Worm (Caenorhabditis elegans) whole organism, mixed stage, embryonic: ENCODE results near the gene nep-12.

Experiments used
- lin-13 ChIP-seq: fragments of 150-350 bp; optimal IDR thresholded peaks from 2 replicates; lab custom pipeline; 2014; ENCODE audit warnings: missing biosample characterization, missing genetic modification characterization
- mep-1 ChIP-seq: fragments of 150-350 bp; optimal IDR thresholded peaks from 2 replicates; lab custom pipeline; 2017; ENCODE audit warnings: missing biosample characterization, missing genetic modification reagents, missing genetic modification characterization, inconsistent platforms
- nhr-12 ChIP-seq: fragments of 150-350 bp; optimal IDR thresholded peaks from 2 replicates; lab custom pipeline; 2014; ENCODE audit warnings: missing biosample characterization, missing genetic modification characterization
- nhr-237 ChIP-seq: fragments of 150-350 bp; optimal IDR thresholded peaks from 2 replicates; lab custom pipeline; 2014; ENCODE audit warnings: missing biosample characterization, missing genetic modification characterization
- nhr-28 ChIP-seq: fragments of 150-350 bp; optimal IDR thresholded peaks from 2 replicates; lab custom pipeline; 2014; ENCODE audit warnings: missing biosample characterization, missing genetic modification characterization
- pha-4 ChIP-seq: fragments of 150-350 bp; optimal IDR thresholded peaks from 2 replicates; lab custom pipeline; 2018; ENCODE audit warnings: missing biosample characterization, missing genetic modification reagents, missing genetic modification characterization
- snpc-4 ChIP-seq: fragments of 150-350 bp; optimal IDR thresholded peaks from 2 replicates; lab custom pipeline; 2014; ENCODE audit warnings: missing biosample characterization, missing genetic modification characterization
- unc-39 ChIP-seq: fragments of 150-350 bp; optimal IDR thresholded peaks from 2 replicates; lab custom pipeline; 2014; ENCODE audit warnings: missing biosample characterization, missing genetic modification characterization
- unc-62 ChIP-seq: fragments of 150-350 bp; optimal IDR thresholded peaks from 2 replicates; lab custom pipeline; 2014; ENCODE audit warnings: missing biosample characterization, missing genetic modification reagents, missing genetic modification characterization
- ztf-11 ChIP-seq: fragments of 150-350 bp; optimal IDR thresholded peaks from 2 replicates; lab custom pipeline; 2014; ENCODE audit warnings: missing biosample characterization, missing genetic modification characterization

ce11 chrII:4767612-4768011 lies 16.7 kb downstream of the nep-12 start:
- TF ChIP-seq pha-4 (no peak), lin-13 (tag; lab: Kevin White, UChicago) (no peak), ztf-11 (no peak), snpc-4 (tag; lab: Kevin White, UChicago) (no peak), unc-62 (GFP tag; lab: Kevin White, UChicago) (no peak), nhr-237 (tag; lab: Kevin White, UChicago) (no peak), mep-1 (tag; lab: Kevin White, UChicago) (no peak), nhr-12 (tag; lab: Kevin White, UChicago) (no peak), nhr-28 (tag; lab: Kevin White, UChicago) (no peak), unc-39 (tag; lab: Kevin White, UChicago) (no peak)
